Fruit fly (Drosophila melanogaster) whole organism, pupa: ENCODE data around the gene CG18764.
A peak's percentile ranks its signal among the peaks of the same experiment; 100 is the strongest.

Experiments used
- CG12605 ChIP-seq: fragments of 200-800 bp; sonication (Bioruptor generic); IDR thresholded peaks from 2 replicates; pipeline ENCODE4 v1.3.6; 2022; ENCODE audit warnings: missing biosample characterization, missing genetic modification characterization
- CG13204 ChIP-seq: fragments of 200-800 bp; sonication (Bioruptor generic); optimal IDR thresholded peaks from 2 replicates; lab custom pipeline; 2018; ENCODE audit warnings: missing biosample characterization, mild to moderate bottlenecking, missing genetic modification characterization, moderate library complexity
- CG14655 ChIP-seq: fragments of 200-800 bp; sonication (Bioruptor generic); optimal IDR thresholded peaks from 3 replicates; lab custom pipeline; 2017; ENCODE audit warnings: mild to moderate bottlenecking, missing biosample characterization, missing genetic modification reagents, missing genetic modification characterization
- CG15710 ChIP-seq: fragments of 200-800 bp; sonication (Bioruptor generic); optimal IDR thresholded peaks from 2 replicates; lab custom pipeline; 2018; ENCODE audit warnings: missing biosample characterization, mild to moderate bottlenecking, missing genetic modification characterization, moderate library complexity
- CG34367 ChIP-seq: fragments of 200-800 bp; sonication (Bioruptor generic); optimal IDR thresholded peaks from 2 replicates; lab custom pipeline; 2018; ENCODE audit warnings: missing biosample characterization, mild to moderate bottlenecking, missing genetic modification characterization
- CG4496 ChIP-seq: fragments of 200-800 bp; sonication (Bioruptor generic); IDR thresholded peaks from 3 replicates; pipeline ENCODE4 v1.3.6; 2022; ENCODE audit warnings: missing biosample characterization, missing genetic modification characterization
- CG8301 ChIP-seq: fragments of 200-800 bp; sonication (Bioruptor generic); optimal IDR thresholded peaks from 2 replicates; lab custom pipeline; 2018; ENCODE audit warnings: missing biosample characterization, mild to moderate bottlenecking, missing genetic modification characterization
- CG9948 ChIP-seq: fragments of 200-800 bp; sonication (Bioruptor generic); optimal IDR thresholded peaks from 2 replicates; lab custom pipeline; 2018; ENCODE audit warnings: missing biosample characterization, mild to moderate bottlenecking, missing genetic modification characterization, moderate library complexity
- D1 ChIP-seq: fragments of 200-800 bp; sonication (Bioruptor generic); optimal IDR thresholded peaks from 2 replicates; lab custom pipeline; 2018; ENCODE audit warnings: missing biosample characterization, mild to moderate bottlenecking, missing genetic modification characterization, moderate library complexity
- EcR ChIP-seq: fragments of 200-800 bp; sonication (Bioruptor generic); optimal IDR thresholded peaks from 3 replicates; lab custom pipeline; 2019; ENCODE audit warnings: missing biosample characterization, missing genetic modification characterization, mild to moderate bottlenecking, moderate library complexity, missing genetic modification reagents
- gl ChIP-seq: fragments of 200-800 bp; sonication (Bioruptor generic); optimal IDR thresholded peaks from 2 replicates; lab custom pipeline; 2018; ENCODE audit warnings: missing biosample characterization, mild to moderate bottlenecking, missing genetic modification characterization
- rn ChIP-seq: fragments of 200-800 bp; sonication (Bioruptor generic); IDR thresholded peaks from 2 replicates; pipeline ENCODE4 v1.3.6; 2022; ENCODE audit warnings: missing biosample characterization, missing genetic modification characterization

DNA sequence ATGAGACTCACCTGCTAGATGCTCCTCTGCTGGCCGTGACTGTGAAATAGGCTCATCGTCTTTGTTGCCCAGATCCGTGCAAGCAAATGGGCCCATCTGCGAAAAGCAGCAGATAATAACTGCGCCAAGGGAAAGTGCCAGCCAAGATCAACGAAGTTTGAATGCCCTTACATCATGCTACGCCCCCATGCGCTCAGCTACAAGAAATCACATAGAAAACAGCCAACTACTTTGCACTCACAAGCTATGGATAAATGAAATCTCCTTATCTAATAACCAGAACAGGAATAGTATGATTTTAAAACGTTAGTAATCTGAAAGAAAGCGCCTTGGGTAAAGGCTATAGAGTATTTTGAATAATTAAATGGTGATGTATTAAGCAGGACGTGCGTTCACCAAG, 45.1 kb downstream of the CG18764 start:
- no peak for TF ChIP-seq EcR
- no peak for TF ChIP-seq rn (GFP tag; lab: Robert Waterston, UW)
- TF ChIP-seq CG8301 (tag; lab: Kevin White, UChicago) = peak; percentile 22
- TF ChIP-seq CG14655 (GFP tag; lab: Kevin White, UChicago) = no peak
- no peak for TF ChIP-seq gl
- 0 out of 3 replicates have a peak, but pooled peaks have one; percentile 29 for TF ChIP-seq CG4496 (GFP tag; lab: Robert Waterston, UW)
- TF ChIP-seq CG15710 (tag; lab: Kevin White, UChicago) = peak; percentile 24
- TF ChIP-seq CG34367 (tag; lab: Kevin White, UChicago) = no peak
- no peak for TF ChIP-seq CG12605
- peak; percentile 18 for TF ChIP-seq CG9948 (tag; lab: Kevin White, UChicago)
- TF ChIP-seq D1 (tag; lab: Kevin White, UChicago) = no peak
- TF ChIP-seq CG13204 = no peak
